Worm (Caenorhabditis elegans): Measurements from ENCODE around the gene C54F6.6.

Gene C54F6.6

ce11 chrV:7521304-7521703 is 2.2 kb upstream of the C54F6.6 start:
- TF ChIP-seq unc-62 (GFP tag; optimal IDR thresholded peaks at IDR 0.05) = no peak

ce11 chrV:7522279-7522678 is 1.2 kb upstream of the C54F6.6 start, which contains the start of gene C54F6.15:
TSS of gene C54F6.15 (minus strand) at chrV:7522379.
- no peak for TF ChIP-seq unc-62 (GFP tag; optimal IDR thresholded peaks at IDR 0.05)

- no peak for TF ChIP-seq unc-62 (GFP tag; optimal IDR thresholded peaks at IDR 0.05)
These were observed 955 bp downstream of the C54F6.6 start, which contains the start of gene C54F6.20 for ce11 chrV:7524447-7524846. TSS of gene C54F6.20 (plus strand) at chrV:7524747.

ce11 chrV:7525695-7526094 is 2.2 kb downstream of the C54F6.6 start, which contains the start of gene C54F6.18:
TSS of gene C54F6.18 (plus strand) at chrV:7525995.
- TF ChIP-seq unc-62 (GFP tag; optimal IDR thresholded peaks at IDR 0.05) = no peak

- TF ChIP-seq unc-62 (GFP tag; optimal IDR thresholded peaks at IDR 0.05) = no peak
These were observed 3.7 kb downstream of the C54F6.6 start, which contains the start of gene C54F6.17 for ce11 chrV:7527153-7527552. TSS of gene C54F6.17 (plus strand) at chrV:7527453.

- no peak for TF ChIP-seq unc-62 (GFP tag; optimal IDR thresholded peaks at IDR 0.05)
These were observed 5.3 kb downstream of the C54F6.6 start, which contains the start of gene C54F6.5 for ce11 chrV:7528816-7529215. TSS of gene C54F6.5 (plus strand) at chrV:7529116.

- no peak for TF ChIP-seq unc-62 (GFP tag; optimal IDR thresholded peaks at IDR 0.05)
These were observed 6.3 kb downstream of the C54F6.6 start, which contains the start of gene swt-2 for ce11 chrV:7529840-7530239. TSS of gene swt-2 (plus strand) at chrV:7530140.

- TF ChIP-seq unc-62 (GFP tag; optimal IDR thresholded peaks at IDR 0.05) = no peak
These were observed 9.5 kb downstream of the C54F6.6 start, which contains the start of gene C54F6.3 for ce11 chrV:7532947-7533346. TSS of gene C54F6.3 (plus strand) at chrV:7533247.

ce11 chrV:7538018-7538417 is 14.5 kb downstream of the C54F6.6 start, which contains the start of gene C54F6.12:
TSS of gene C54F6.12 (minus strand) at chrV:7538118.
- TF ChIP-seq unc-62 (GFP tag; optimal IDR thresholded peaks at IDR 0.05) = no peak

ce11 chrV:7539015-7539414 is 15.5 kb downstream of the C54F6.6 start, which contains the start of gene srh-268:
TSS of gene srh-268 (plus strand) at chrV:7539315.
- TF ChIP-seq unc-62 (GFP tag; optimal IDR thresholded peaks at IDR 0.05) = no peak

ce11 chrV:7543728-7544127 is 20.2 kb downstream of the C54F6.6 start:
- no peak for TF ChIP-seq unc-62 (GFP tag; optimal IDR thresholded peaks at IDR 0.05)

ce11 chrV:7545187-7545586 is 21.7 kb downstream of the C54F6.6 start, which contains the start of the genes C54F6.19 and nhx-3:
TSS of gene C54F6.19 (plus strand) at chrV:7545487.
TSS of gene nhx-3 (minus strand) at chrV:7545523.
- no peak for TF ChIP-seq unc-62 (GFP tag; optimal IDR thresholded peaks at IDR 0.05)

ce11 chrV:7547479-7547878 is 24.0 kb downstream of the C54F6.6 start, which contains the start of gene ftn-1:
TSS of gene ftn-1 (minus strand) at chrV:7547579.
- no peak for TF ChIP-seq unc-62 (GFP tag; optimal IDR thresholded peaks at IDR 0.05)

ce11 chrV:7548017-7548416 is 24.5 kb downstream of the C54F6.6 start:
- no peak for TF ChIP-seq unc-62 (GFP tag; optimal IDR thresholded peaks at IDR 0.05)

- TF ChIP-seq unc-62 (GFP tag; optimal IDR thresholded peaks at IDR 0.05) = no peak
These were observed 28.3 kb downstream of the C54F6.6 start, which contains the start of gene F19F10.3 for ce11 chrV:7551821-7552220. TSS of gene F19F10.3 (plus strand) at chrV:7552121.

- no peak for TF ChIP-seq unc-62 (GFP tag; optimal IDR thresholded peaks at IDR 0.05)
These were observed 30.4 kb downstream of the C54F6.6 start, which contains the start of gene ttr-10 for ce11 chrV:7553873-7554362. TSS of gene ttr-10 (minus strand) at chrV:7553923.

ce11 chrV:7555875-7556274 is 32.4 kb downstream of the C54F6.6 start:
- no peak for TF ChIP-seq unc-62 (GFP tag; optimal IDR thresholded peaks at IDR 0.05)

Measured in whole organism, dauer.